Fruit fly (Drosophila melanogaster): ENCODE results near the gene CG31145.

dm6 chr3R:23569195-23569594, 100.3 kb downstream of the CG31145 start:
- TF ChIP-seq CG8478 (optimal IDR thresholded peaks at IDR 0.05) (no peak), CTCF (optimal IDR thresholded peaks at IDR 0.05) (no peak)
